Worm (Caenorhabditis elegans): Measurements from ENCODE around the gene scl-8.

DNA sequence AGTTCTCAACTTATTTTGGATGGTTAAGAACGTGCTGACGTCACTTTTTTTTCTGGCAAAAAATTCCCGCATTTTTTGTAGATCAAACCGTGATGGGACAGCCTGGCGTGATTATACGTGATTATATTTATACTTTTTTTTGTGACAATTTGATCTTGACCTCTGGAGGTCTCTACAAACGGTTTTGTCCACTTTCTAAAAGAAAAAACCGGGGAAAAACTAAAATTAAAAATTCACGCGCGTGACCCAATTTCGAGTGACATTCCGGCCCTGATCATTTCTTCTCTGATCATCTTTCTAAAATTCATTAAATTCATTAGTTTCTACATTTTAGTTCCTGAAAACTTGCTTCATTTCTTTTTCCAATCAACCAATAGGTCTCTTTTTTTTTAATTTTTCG lies 33.4 kb downstream of the scl-8 start, which contains the start of gene rde-11:
- TF ChIP-seq nhr-76 (tag; optimal IDR thresholded peaks at IDR 0.05) (no peak), elt-2 (tag; optimal IDR thresholded peaks at IDR 0.05) (no peak), nhr-28 (tag; optimal IDR thresholded peaks at IDR 0.05) (no peak), nhr-25 (tag; optimal IDR thresholded peaks at IDR 0.05) (no peak), pqm-1 (tag; optimal IDR thresholded peaks at IDR 0.05) (no peak), elt-1 (tag; optimal IDR thresholded peaks at IDR 0.05) (no peak), lin-39 (tag; optimal IDR thresholded peaks at IDR 0.05) (no peak), nhr-12 (tag; optimal IDR thresholded peaks at IDR 0.05) (no peak), ZK546.5 (tag; optimal IDR thresholded peaks at IDR 0.05) (no peak), ztf-11 (tag; optimal IDR thresholded peaks at IDR 0.05) (no peak), nhr-77 (tag; optimal IDR thresholded peaks at IDR 0.05) (no peak), nhr-11 (tag; optimal IDR thresholded peaks at IDR 0.05) (no peak)

Measured in whole organism, L3 larva.